Worm (Caenorhabditis elegans) whole organism, midembryonic: Measurements from ENCODE around the gene str-67.

ENCODE experiments used
- T22C8.4 ChIP-seq: fragments of 200-800 bp; sonication (Bioruptor generic); IDR thresholded peaks from 2 replicates; pipeline ENCODE4 v1.3.6; 2022; ENCODE audit warnings: missing genetic modification characterization, missing compliant biosample characterization
- cog-1 ChIP-seq: sonication (generic microtip); optimal IDR thresholded peaks from 2 replicates; lab custom pipeline; 2016; ENCODE audit warnings: missing genetic modification characterization, missing compliant biosample characterization
- flt-1 ChIP-seq: fragments of 200-800 bp; sonication (Bioruptor generic); IDR thresholded peaks from 2 replicates; pipeline ENCODE4 v1.3.6; 2022; ENCODE audit warnings: missing genetic modification characterization, missing compliant biosample characterization
- klf-2 ChIP-seq: fragments of 200-800 bp; sonication (Bioruptor generic); conservative IDR thresholded peaks from 2 replicates; pipeline ENCODE4 v1.3.6; 2022; ENCODE audit warnings: missing genetic modification reagents, missing genetic modification characterization, missing compliant biosample characterization
- med-1 ChIP-seq: sonication (generic microtip); optimal IDR thresholded peaks from 2 replicates; lab custom pipeline; 2017; ENCODE audit warnings: missing genetic modification characterization, mild to moderate bottlenecking, missing compliant biosample characterization, antibody characterized with exemption, missing genetic modification reagents; ENCODE audit not compliant: insufficient read depth
- ref-1 ChIP-seq: fragments of 200-800 bp; sonication (Bioruptor generic); conservative IDR thresholded peaks from 2 replicates; pipeline ENCODE4 v1.3.6; 2022; ENCODE audit warnings: missing genetic modification reagents, missing genetic modification characterization, missing compliant biosample characterization
- ztf-23 ChIP-seq: fragments of 200-800 bp; sonication (Bioruptor generic); IDR thresholded peaks from 2 replicates; pipeline ENCODE4 v1.3.6; 2022; ENCODE audit warnings: missing genetic modification reagents, missing genetic modification characterization, missing compliant biosample characterization
- ztf-29 ChIP-seq: fragments of 200-800 bp; sonication (Bioruptor generic); IDR thresholded peaks from 2 replicates; pipeline ENCODE4 v1.3.6; 2022; ENCODE audit warnings: missing genetic modification reagents, missing genetic modification characterization, missing compliant biosample characterization

ce11 chrV:1023367-1023766, 41.0 kb downstream of the str-67 start, which contains the start of gene pei-2:
- TF ChIP-seq cog-1 (tag; lab: Kevin White, UChicago), result no peak
- TF ChIP-seq T22C8.4 (GFP tag; lab: Robert Waterston, UW), result no peak
- TF ChIP-seq flt-1, result no peak
- no peak for TF ChIP-seq ztf-29 (GFP tag; lab: Robert Waterston, UW)
- TF ChIP-seq med-1 (GFP tag; lab: Kevin White, UChicago), result no peak
- TF ChIP-seq ztf-23 (GFP tag; lab: Robert Waterston, UW), result no peak
- TF ChIP-seq klf-2 (GFP tag; lab: Robert Waterston, UW), result no peak
- TF ChIP-seq ref-1 (GFP tag; lab: Robert Waterston, UW), result no peak
